Worm (Caenorhabditis elegans) whole organism, young adult: ENCODE results near the gene col-168.

Experiments used
- F39B2.1 ChIP-seq: fragments of 200-800 bp; sonication (Bioruptor generic); IDR thresholded peaks from 2 replicates; pipeline ENCODE4 v1.3.6; 2022; ENCODE audit warnings: missing genetic modification reagents, missing genetic modification characterization, missing compliant biosample characterization
- Y53F4B.3 ChIP-seq: fragments of 200-800 bp; sonication (Bioruptor generic); IDR thresholded peaks from 2 replicates; pipeline ENCODE4 v1.3.6; 2022; ENCODE audit warnings: missing genetic modification reagents, missing genetic modification characterization, missing compliant biosample characterization
- Y56A3A.18 ChIP-seq: fragments of 200-800 bp; sonication (Bioruptor generic); IDR thresholded peaks from 2 replicates; pipeline ENCODE4 v1.3.6; 2022; ENCODE audit warnings: missing genetic modification reagents, missing genetic modification characterization, missing compliant biosample characterization
- ama-1 ChIP-seq, 3 experiments: fragments of 150-350 bp in 1 of 3; sonication (generic microtip) in 2 of 3; optimal IDR thresholded peaks; 2 replicates each; lab custom pipeline; 2014 to 2018; ENCODE audit warnings: missing biosample characterization in 2 of 3, missing genetic modification characterization in 2 of 3, missing genetic modification reagents in 2 of 3
- ccch-3 ChIP-seq: fragments of 200-800 bp; sonication (Bioruptor generic); optimal IDR thresholded peaks from 2 replicates; lab custom pipeline; 2018; ENCODE audit warnings: mild to moderate bottlenecking, missing genetic modification characterization, missing compliant biosample characterization
- ceh-79 ChIP-seq: sonication (generic microtip); optimal IDR thresholded peaks from 2 replicates; lab custom pipeline; 2017; ENCODE audit warnings: mild to moderate bottlenecking, missing genetic modification characterization, missing compliant biosample characterization
- dpff-1 ChIP-seq: sonication (generic microtip); optimal IDR thresholded peaks from 2 replicates; lab custom pipeline; 2017; ENCODE audit warnings: mild to moderate bottlenecking, missing genetic modification characterization, missing compliant biosample characterization
- lag-1 ChIP-seq: fragments of 200-800 bp; sonication (Bioruptor generic); IDR thresholded peaks from 2 replicates; pipeline ENCODE4 v1.3.6; 2022; ENCODE audit warnings: missing genetic modification reagents, missing genetic modification characterization, missing compliant biosample characterization
- nhr-90 ChIP-seq: sonication (generic microtip); optimal IDR thresholded peaks from 2 replicates; lab custom pipeline; 2016; ENCODE audit warnings: missing genotype, mild to moderate bottlenecking, missing genetic modification characterization, missing compliant biosample characterization
- repo-1 ChIP-seq: sonication (generic microtip); optimal IDR thresholded peaks from 2 replicates; lab custom pipeline; 2017; ENCODE audit warnings: mild to moderate bottlenecking, missing genetic modification characterization, missing compliant biosample characterization
- snpc-1.3 ChIP-seq: sonication (generic microtip); optimal IDR thresholded peaks from 2 replicates; lab custom pipeline; 2017; ENCODE audit warnings: missing genetic modification characterization, mild to moderate bottlenecking, missing compliant biosample characterization, antibody characterized with exemption, moderate library complexity, missing genotype, missing genetic modification reagents; ENCODE audit not compliant: insufficient read depth
- unc-130 ChIP-seq: sonication (generic microtip); optimal IDR thresholded peaks from 2 replicates; lab custom pipeline; 2016; ENCODE audit warnings: missing genetic modification reagents, missing genetic modification characterization, missing compliant biosample characterization
- unc-62 ChIP-seq: fragments of 150-350 bp; optimal IDR thresholded peaks from 2 replicates; lab custom pipeline; 2014; ENCODE audit warnings: missing biosample characterization, missing genetic modification reagents, missing genetic modification characterization
- ztf-26 ChIP-seq: sonication (generic microtip); optimal IDR thresholded peaks from 2 replicates; lab custom pipeline; 2017; ENCODE audit warnings: missing genetic modification characterization, missing compliant biosample characterization

ce11 chrX:6311391-6311790 lies 14.8 kb upstream of the col-168 start, which contains the start of gene npr-38:
- no peak for TF ChIP-seq nhr-90 (tag; lab: Kevin White, UChicago)
- no peak for TF ChIP-seq snpc-1.3 (tag; lab: Kevin White, UChicago)
- no peak for TF ChIP-seq ama-1 (optimal IDR thresholded peaks at IDR 0.05; lab: Kevin White, UChicago)
- no peak for TF ChIP-seq ama-1 (GFP tag; optimal IDR thresholded peaks at IDR 0.05; lab: Kevin White, UChicago)
- TF ChIP-seq repo-1, result no peak
- no peak for TF ChIP-seq ceh-79 (tag; lab: Kevin White, UChicago)
- no peak for TF ChIP-seq ztf-26 (tag; lab: Kevin White, UChicago)
- no peak for TF ChIP-seq dpff-1 (tag; lab: Kevin White, UChicago)
- no peak for TF ChIP-seq unc-130 (GFP tag; lab: Kevin White, UChicago)
- no peak for TF ChIP-seq unc-62 (GFP tag; lab: Kevin White, UChicago)
- TF ChIP-seq ccch-3 (GFP tag; lab: Kevin White, UChicago), result no peak
- TF ChIP-seq Y53F4B.3 (GFP tag; lab: Robert Waterston, UW), result no peak
- no peak for TF ChIP-seq F39B2.1
- TF ChIP-seq Y56A3A.18 (GFP tag; lab: Robert Waterston, UW), result no peak
- no peak for TF ChIP-seq lag-1
